Worm (Caenorhabditis elegans) whole organism, midembryonic: Measurements from ENCODE around the gene nspd-9.

ENCODE experiments used
- cog-1 ChIP-seq: sonication (generic microtip); optimal IDR thresholded peaks from 2 replicates; lab custom pipeline; 2016; ENCODE audit warnings: missing genetic modification characterization, missing compliant biosample characterization
- flt-1 ChIP-seq: fragments of 200-800 bp; sonication (Bioruptor generic); IDR thresholded peaks from 2 replicates; pipeline ENCODE4 v1.3.6; 2022; ENCODE audit warnings: missing genetic modification characterization, missing compliant biosample characterization
- tab-1 ChIP-seq: fragments of 200-800 bp; sonication (Bioruptor generic); IDR thresholded peaks from 2 replicates; pipeline ENCODE4 v1.3.6; 2022; ENCODE audit warnings: missing genetic modification characterization, missing compliant biosample characterization

DNA sequence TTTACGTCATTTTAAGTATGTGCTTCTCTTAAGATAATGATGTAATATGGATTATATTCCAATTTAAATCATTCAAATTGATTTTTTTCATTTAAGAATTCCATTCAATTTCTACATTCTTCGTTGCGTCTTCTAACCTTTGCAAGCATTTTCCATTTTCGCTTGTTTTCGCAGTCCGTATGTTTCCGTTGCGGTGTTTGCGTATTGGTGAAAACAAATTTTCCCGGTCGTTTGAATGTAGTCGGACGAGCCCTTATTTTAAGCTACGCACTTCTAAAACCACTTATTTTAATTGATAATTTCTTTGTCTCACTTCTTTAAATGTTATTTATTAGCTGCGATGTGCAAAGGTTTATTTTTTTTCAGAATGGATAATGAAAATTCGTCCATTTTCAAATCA lies 44.4 kb downstream of the nspd-9 start, which contains the start of gene mel-28:
- TF ChIP-seq tab-1 (GFP tag; lab: Robert Waterston, UW) (no peak), cog-1 (tag; lab: Kevin White, UChicago) (no peak), flt-1 (GFP tag; lab: Robert Waterston, UW) (no peak)
